Worm (Caenorhabditis elegans) whole organism, L2 larva: Measurements from ENCODE around the gene F32D1.3.
A peak's percentile ranks its signal among the peaks of the same experiment; 100 is the strongest.

ENCODE experiments used
- C34F6.9 ChIP-seq: fragments of 150-350 bp; optimal IDR thresholded peaks from 2 replicates; lab custom pipeline; 2014; ENCODE audit warnings: missing biosample characterization, missing genetic modification characterization
- F13H6.1 ChIP-seq: sonication (generic microtip); optimal IDR thresholded peaks from 2 replicates; lab custom pipeline; 2016; ENCODE audit warnings: missing genetic modification characterization, missing compliant biosample characterization
- R02D3.7 ChIP-seq: fragments of 150-350 bp; optimal IDR thresholded peaks from 2 replicates; lab custom pipeline; 2014; ENCODE audit warnings: missing biosample characterization, missing genetic modification characterization
- Y55F3AM.14 ChIP-seq: fragments of 200-800 bp; sonication (Bioruptor generic); optimal IDR thresholded peaks from 2 replicates; lab custom pipeline; 2018; ENCODE audit warnings: mild to moderate bottlenecking, missing genetic modification characterization, missing compliant biosample characterization
- ZK546.5 ChIP-seq: sonication (generic microtip); optimal IDR thresholded peaks from 2 replicates; lab custom pipeline; 2017; ENCODE audit warnings: missing biosample characterization, missing genetic modification characterization
- ama-1 ChIP-seq: fragments of 150-350 bp; optimal IDR thresholded peaks from 2 replicates; lab custom pipeline; 2018; ENCODE audit warnings: inconsistent platforms
- blmp-1 ChIP-seq: sonication (generic microtip); optimal IDR thresholded peaks from 2 replicates; lab custom pipeline; 2017; ENCODE audit warnings: missing genetic modification characterization, mild to moderate bottlenecking, missing compliant biosample characterization, antibody characterized with exemption, moderate library complexity; ENCODE audit not compliant: insufficient read depth
- ceh-16 ChIP-seq: fragments of 150-350 bp; optimal IDR thresholded peaks from 2 replicates; lab custom pipeline; 2014; ENCODE audit warnings: missing biosample characterization, missing genetic modification characterization
- crh-2 ChIP-seq: sonication (generic microtip); optimal IDR thresholded peaks from 2 replicates; lab custom pipeline; 2017; ENCODE audit warnings: missing biosample characterization, missing genetic modification characterization
- dmd-4 ChIP-seq: sonication (generic microtip); optimal IDR thresholded peaks from 2 replicates; lab custom pipeline; 2017; ENCODE audit warnings: missing biosample characterization, missing genetic modification characterization
- egl-27 ChIP-seq: sonication (generic microtip); optimal IDR thresholded peaks from 3 replicates; lab custom pipeline; 2017; ENCODE audit warnings: missing biosample characterization, missing genetic modification reagents, missing genetic modification characterization
- elt-1 ChIP-seq: fragments of 150-350 bp; optimal IDR thresholded peaks from 2 replicates; lab custom pipeline; 2014; ENCODE audit warnings: missing biosample characterization, missing genetic modification characterization
- fos-1 ChIP-seq: fragments of 150-350 bp; optimal IDR thresholded peaks from 2 replicates; lab custom pipeline; 2014; ENCODE audit warnings: missing biosample characterization, missing genetic modification characterization
- lin-11 ChIP-seq: fragments of 150-350 bp; sonication (generic microtip); optimal IDR thresholded peaks from 2 replicates; lab custom pipeline; 2014; ENCODE audit warnings: missing biosample characterization, missing genetic modification characterization, inconsistent platforms, mixed read lengths
- lin-13 ChIP-seq: fragments of 150-350 bp; optimal IDR thresholded peaks from 2 replicates; lab custom pipeline; 2014; ENCODE audit warnings: missing biosample characterization, missing genetic modification reagents, missing genetic modification characterization
- lsy-2 ChIP-seq, 2 experiments: fragments of 150-350 bp in 1 of 2; sonication (generic microtip) in 1 of 2; optimal IDR thresholded peaks; 2 replicates each; lab custom pipeline; 2014 to 2017; ENCODE audit warnings: missing biosample characterization in 2 of 2, missing genetic modification characterization in 2 of 2
- mab-5 ChIP-seq: fragments of 150-350 bp; optimal IDR thresholded peaks from 2 replicates; lab custom pipeline; 2014; ENCODE audit warnings: missing biosample characterization, missing genetic modification characterization
- mbf-1 ChIP-seq: sonication (generic microtip); optimal IDR thresholded peaks from 2 replicates; lab custom pipeline; 2017; ENCODE audit warnings: missing biosample characterization, missing genetic modification characterization
- mdl-1 ChIP-seq, 2 experiments: fragments of 150-350 bp in 1 of 2; sonication (generic microtip) in 1 of 2; optimal IDR thresholded peaks; 2 replicates each; lab custom pipeline; 2017; ENCODE audit warnings: missing biosample characterization in 2 of 2, missing genetic modification characterization in 2 of 2
- nhr-10 ChIP-seq: sonication (generic microtip); optimal IDR thresholded peaks from 2 replicates; lab custom pipeline; 2017; ENCODE audit warnings: missing biosample characterization, missing genetic modification characterization
- nhr-11 ChIP-seq: fragments of 150-350 bp; optimal IDR thresholded peaks from 2 replicates; lab custom pipeline; 2014; ENCODE audit warnings: missing biosample characterization, missing genetic modification characterization
- nhr-12 ChIP-seq: fragments of 150-350 bp; optimal IDR thresholded peaks from 2 replicates; lab custom pipeline; 2014; ENCODE audit warnings: missing biosample characterization, missing genetic modification characterization
- nhr-129 ChIP-seq: fragments of 150-350 bp; optimal IDR thresholded peaks from 2 replicates; lab custom pipeline; 2014; ENCODE audit warnings: missing biosample characterization, missing genetic modification characterization
- nhr-23 ChIP-seq: fragments of 150-350 bp; optimal IDR thresholded peaks from 2 replicates; lab custom pipeline; 2014; ENCODE audit warnings: missing biosample characterization, missing genetic modification reagents, missing genetic modification characterization
- nhr-25 ChIP-seq: fragments of 150-350 bp; sonication (generic microtip); optimal IDR thresholded peaks from 3 replicates; lab custom pipeline; 2014; ENCODE audit warnings: missing biosample characterization, missing genetic modification characterization
- nhr-6 ChIP-seq: fragments of 150-350 bp; optimal IDR thresholded peaks from 2 replicates; lab custom pipeline; 2014; ENCODE audit warnings: missing biosample characterization, missing genetic modification characterization
- peb-1 ChIP-seq: fragments of 150-350 bp; optimal IDR thresholded peaks from 2 replicates; lab custom pipeline; 2014; ENCODE audit warnings: missing biosample characterization, missing genetic modification characterization
- sem-4 ChIP-seq: fragments of 150-350 bp; optimal IDR thresholded peaks from 2 replicates; lab custom pipeline; 2014; ENCODE audit warnings: missing biosample characterization, missing genetic modification reagents, missing genetic modification characterization
- unc-39 ChIP-seq: fragments of 150-350 bp; optimal IDR thresholded peaks from 2 replicates; lab custom pipeline; 2014; ENCODE audit warnings: missing biosample characterization, missing genetic modification characterization
- unc-55 ChIP-seq: fragments of 150-350 bp; sonication (generic microtip); optimal IDR thresholded peaks from 3 replicates; lab custom pipeline; 2014; ENCODE audit warnings: missing biosample characterization, missing genetic modification reagents, missing genetic modification characterization
- unc-62 ChIP-seq: fragments of 150-350 bp; optimal IDR thresholded peaks from 2 replicates; lab custom pipeline; 2014; ENCODE audit warnings: missing biosample characterization, missing genetic modification reagents, missing genetic modification characterization
- zag-1 ChIP-seq: fragments of 150-350 bp; optimal IDR thresholded peaks from 2 replicates; lab custom pipeline; 2014; ENCODE audit warnings: missing biosample characterization, missing genetic modification characterization
- ztf-1 ChIP-seq: fragments of 200-800 bp; sonication (Bioruptor generic); conservative IDR thresholded peaks from 2 replicates; pipeline ENCODE4 v1.3.6; 2022; ENCODE audit warnings: missing genetic modification characterization, missing compliant biosample characterization
- ztf-11 ChIP-seq: sonication (generic microtip); optimal IDR thresholded peaks from 2 replicates; lab custom pipeline; 2017; ENCODE audit warnings: missing biosample characterization, missing genetic modification characterization
- ztf-4 ChIP-seq: fragments of 150-350 bp; optimal IDR thresholded peaks from 2 replicates; lab custom pipeline; 2014; ENCODE audit warnings: missing biosample characterization, missing genetic modification characterization

The F32D1.3 gene

ce11 chrV:4332450-4332849 lies 28.9 kb downstream of the F32D1.3 start, which contains the start of gene oac-12:
Gene oac-12, minus strand, starts transcription at chrV:4332550.
- TF ChIP-seq Y55F3AM.14 (GFP tag; lab: Kevin White, UChicago): no peak

ce11 chrV:4330820-4331219 lies 30.5 kb downstream of the F32D1.3 start:
- TF ChIP-seq ama-1: no peak
- TF ChIP-seq ceh-16 (tag; lab: Kevin White, UChicago): no peak
- TF ChIP-seq sem-4 (tag; lab: Kevin White, UChicago): no peak
- TF ChIP-seq R02D3.7: no peak
- no peak for TF ChIP-seq lin-11 (tag; lab: Kevin White, UChicago)
- no peak for TF ChIP-seq unc-62 (GFP tag; lab: Kevin White, UChicago)
- TF ChIP-seq lin-13 (GFP tag; lab: Kevin White, UChicago): no peak
- TF ChIP-seq nhr-12 (tag; lab: Kevin White, UChicago): no peak
- no peak for TF ChIP-seq fos-1
- TF ChIP-seq egl-27 (tag; lab: Kevin White, UChicago): no peak
- no peak for TF ChIP-seq mbf-1 (tag; lab: Kevin White, UChicago)

- no peak for TF ChIP-seq mab-5 (tag; lab: Kevin White, UChicago)
- TF ChIP-seq nhr-25 (tag; lab: Kevin White, UChicago): no peak
- TF ChIP-seq unc-39 (tag; lab: Kevin White, UChicago): no peak
- TF ChIP-seq nhr-129: peak; percentile 3
- no peak for TF ChIP-seq zag-1 (tag; lab: Kevin White, UChicago)
- TF ChIP-seq dmd-4 (tag; lab: Kevin White, UChicago): no peak
- TF ChIP-seq lsy-2 (tag; optimal IDR thresholded peaks at IDR 0.05; lab: Kevin White, UChicago): no peak
Observed at ce11 chrV:4326841-4327240, 34.5 kb downstream of the F32D1.3 start, which contains the start of gene D2063.1. Gene D2063.1, plus strand, starts transcription at chrV:4327121.

ce11 chrV:4325415-4325814 lies 36.0 kb downstream of the F32D1.3 start, which contains the start of gene nhr-125:
Gene nhr-125, minus strand, starts transcription at chrV:4325515.
- TF ChIP-seq mab-5 (tag; lab: Kevin White, UChicago) (no peak), mdl-1 (tag; optimal IDR thresholded peaks at IDR 0.05; lab: Kevin White, UChicago) (no peak), C34F6.9 (no peak), unc-55 (no peak), unc-62 (GFP tag; lab: Kevin White, UChicago) (no peak), elt-1 (no peak)
- TF ChIP-seq, all 48 proteins: peak for 0

- TF ChIP-seq C34F6.9 (no peak), ZK546.5 (no peak), nhr-25 (tag; lab: Kevin White, UChicago) (no peak), ceh-16 (tag; lab: Kevin White, UChicago) (no peak), ztf-4 (tag; lab: Kevin White, UChicago) (no peak), unc-55 (no peak), egl-27 (tag; lab: Kevin White, UChicago) (no peak), lin-11 (tag; lab: Kevin White, UChicago) (no peak), ztf-1 (GFP tag; lab: Robert Waterston, UW) (no peak), blmp-1 (tag; lab: Kevin White, UChicago) (no peak), ztf-11 (tag; lab: Kevin White, UChicago) (no peak), nhr-23 (tag; lab: Kevin White, UChicago) (no peak), fos-1 (no peak), mab-5 (tag; lab: Kevin White, UChicago) (no peak)
Observed at ce11 chrV:4322706-4323105, 38.7 kb downstream of the F32D1.3 start, which contains the start of gene R02D1.2. Gene R02D1.2, minus strand, starts transcription at chrV:4322806.

ce11 chrV:4319867-4320266 lies 41.5 kb downstream of the F32D1.3 start, which contains the start of gene ZC132.9:
Gene ZC132.9, minus strand, starts transcription at chrV:4319967.
- TF ChIP-seq nhr-12 (tag; lab: Kevin White, UChicago): no peak
- TF ChIP-seq nhr-11 (tag; lab: Kevin White, UChicago): no peak
- no peak for TF ChIP-seq mab-5 (tag; lab: Kevin White, UChicago)
- no peak for TF ChIP-seq C34F6.9
- TF ChIP-seq mdl-1 (tag; optimal IDR thresholded peaks at IDR 0.05; lab: Kevin White, UChicago): no peak
- TF ChIP-seq nhr-6 (tag; lab: Kevin White, UChicago): no peak
- TF ChIP-seq R02D3.7: no peak
- no peak for TF ChIP-seq ztf-4 (tag; lab: Kevin White, UChicago)
- no peak for TF ChIP-seq ama-1
- no peak for TF ChIP-seq unc-39 (tag; lab: Kevin White, UChicago)
- no peak for TF ChIP-seq nhr-10 (tag; lab: Kevin White, UChicago)
- no peak for TF ChIP-seq lsy-2 (tag; optimal IDR thresholded peaks at IDR 0.05; lab: Kevin White, UChicago)
- TF ChIP-seq elt-1: no peak
- TF ChIP-seq lin-13 (GFP tag; lab: Kevin White, UChicago): no peak
- no peak for TF ChIP-seq F13H6.1 (tag; lab: Kevin White, UChicago)
- no peak for TF ChIP-seq ZK546.5
- TF ChIP-seq peb-1: no peak
- TF ChIP-seq nhr-25 (tag; lab: Kevin White, UChicago): no peak
- no peak for TF ChIP-seq ztf-11 (tag; lab: Kevin White, UChicago)
- no peak for TF ChIP-seq crh-2 (tag; lab: Kevin White, UChicago)
